Fruit fly (Drosophila melanogaster) whole organism, embryonic: ENCODE measurements around the gene CG42324.

Experiments used
- ATbp ChIP-seq: fragments of 200-800 bp; sonication (Bioruptor generic); optimal IDR thresholded peaks from 2 replicates; lab custom pipeline; 2017; ENCODE audit warnings: missing biosample characterization, mild to moderate bottlenecking, missing genetic modification characterization, missing genetic modification reagents
- Atf6 ChIP-seq: fragments of 200-800 bp; sonication (Bioruptor generic); IDR thresholded peaks from 2 replicates; pipeline ENCODE4 v1.3.6; 2022; ENCODE audit warnings: missing biosample characterization, missing genetic modification characterization
- CG10209 ChIP-seq: fragments of 200-800 bp; sonication (Bioruptor generic); optimal IDR thresholded peaks from 3 replicates; lab custom pipeline; 2017; ENCODE audit warnings: missing biosample characterization, mild to moderate bottlenecking, missing genetic modification characterization, missing genetic modification reagents
- CG10431 ChIP-seq: fragments of 200-800 bp; sonication (Bioruptor generic); optimal IDR thresholded peaks from 3 replicates; lab custom pipeline; 2018; ENCODE audit warnings: missing biosample characterization, mild to moderate bottlenecking, missing genetic modification characterization
- CG11723 ChIP-seq: fragments of 200-800 bp; sonication (Bioruptor generic); optimal IDR thresholded peaks from 2 replicates; lab custom pipeline; 2017; ENCODE audit warnings: missing biosample characterization, mild to moderate bottlenecking, missing genetic modification characterization
- CG12104 ChIP-seq: fragments of 200-800 bp; sonication (Bioruptor generic); optimal IDR thresholded peaks from 3 replicates; lab custom pipeline; 2016; ENCODE audit warnings: missing biosample characterization, missing genetic modification characterization
- CG12659 ChIP-seq: fragments of 200-800 bp; sonication (Bioruptor generic); optimal IDR thresholded peaks from 3 replicates; lab custom pipeline; 2017; ENCODE audit warnings: mild to moderate bottlenecking, missing biosample characterization, missing genetic modification reagents, missing genetic modification characterization
- CG12942 ChIP-seq: fragments of 200-800 bp; sonication (Bioruptor generic); optimal IDR thresholded peaks from 3 replicates; lab custom pipeline; 2016; ENCODE audit warnings: missing biosample characterization, missing genetic modification characterization
- CG1529 ChIP-seq: fragments of 200-800 bp; sonication (Bioruptor generic); optimal IDR thresholded peaks from 3 replicates; lab custom pipeline; 2018; ENCODE audit warnings: missing biosample characterization, missing genetic modification characterization
- CG16863 ChIP-seq: fragments of 200-800 bp; sonication (Bioruptor generic); optimal IDR thresholded peaks from 3 replicates; lab custom pipeline; 2016; ENCODE audit warnings: missing biosample characterization, missing genetic modification characterization
- CG17568 ChIP-seq: fragments of 200-800 bp; sonication (Bioruptor generic); optimal IDR thresholded peaks from 2 replicates; lab custom pipeline; 2018; ENCODE audit warnings: missing biosample characterization, mild to moderate bottlenecking, missing genetic modification characterization, moderate library complexity
- CG17829 ChIP-seq: fragments of 200-800 bp; optimal IDR thresholded peaks from 2 replicates; lab custom pipeline; 2019; ENCODE audit warnings: missing biosample characterization, mild to moderate bottlenecking, missing genetic modification characterization, moderate library complexity
- CG2202 ChIP-seq: fragments of 200-800 bp; sonication (Bioruptor generic); optimal IDR thresholded peaks from 2 replicates; lab custom pipeline; 2018; ENCODE audit warnings: missing biosample characterization, mild to moderate bottlenecking, missing genetic modification characterization
- CG6683 ChIP-seq: fragments of 200-800 bp; sonication (Bioruptor generic); optimal IDR thresholded peaks from 2 replicates; lab custom pipeline; 2017; ENCODE audit warnings: missing biosample characterization, mild to moderate bottlenecking, missing genetic modification characterization, missing genetic modification reagents
- CG7786 ChIP-seq: fragments of 200-800 bp; sonication (Bioruptor generic); optimal IDR thresholded peaks from 2 replicates; lab custom pipeline; 2016; ENCODE audit warnings: missing biosample characterization, missing genetic modification characterization
- CG7839 ChIP-seq: fragments of 200-800 bp; sonication (Bioruptor generic); optimal IDR thresholded peaks from 3 replicates; lab custom pipeline; 2018; ENCODE audit warnings: missing biosample characterization, mild to moderate bottlenecking, missing genetic modification characterization, moderate library complexity
- CG8281 ChIP-seq: fragments of 200-800 bp; sonication (Bioruptor generic); optimal IDR thresholded peaks from 2 replicates; lab custom pipeline; 2018; ENCODE audit warnings: missing biosample characterization, mild to moderate bottlenecking, missing genetic modification characterization, moderate library complexity
- CG8388 ChIP-seq: fragments of 200-800 bp; sonication (Bioruptor generic); optimal IDR thresholded peaks from 2 replicates; lab custom pipeline; 2019; ENCODE audit warnings: missing biosample characterization, mild to moderate bottlenecking, missing genetic modification characterization, moderate library complexity
- CG8478 ChIP-seq: fragments of >200 bp; optimal IDR thresholded peaks from 2 replicates; lab custom pipeline; 2018
- CG9437 ChIP-seq: fragments of 200-800 bp; sonication (Bioruptor generic); optimal IDR thresholded peaks from 2 replicates; lab custom pipeline; 2018; ENCODE audit warnings: missing biosample characterization, mild to moderate bottlenecking, missing genetic modification characterization
- CoRest ChIP-seq: fragments of 200-800 bp; sonication (Bioruptor generic); optimal IDR thresholded peaks from 3 replicates; lab custom pipeline; 2018; ENCODE audit warnings: missing biosample characterization, mild to moderate bottlenecking, missing genetic modification characterization, moderate library complexity
- Dbx ChIP-seq: fragments of 200-800 bp; sonication (Bioruptor generic); IDR thresholded peaks from 3 replicates; pipeline ENCODE4 v1.3.6; 2022; ENCODE audit warnings: missing biosample characterization, missing genetic modification characterization
- Fer1 ChIP-seq: fragments of 200-800 bp; sonication (Bioruptor generic); optimal IDR thresholded peaks from 2 replicates; lab custom pipeline; 2017; ENCODE audit warnings: missing biosample characterization, mild to moderate bottlenecking, missing genetic modification characterization
- Fer3 ChIP-seq: fragments of 200-800 bp; sonication (Bioruptor generic); optimal IDR thresholded peaks from 2 replicates; lab custom pipeline; 2018; ENCODE audit warnings: missing biosample characterization, mild to moderate bottlenecking, missing genetic modification characterization, moderate library complexity
- Hey ChIP-seq: fragments of 200-800 bp; sonication (Bioruptor generic); optimal IDR thresholded peaks from 3 replicates; lab custom pipeline; 2018; ENCODE audit warnings: missing biosample characterization, mild to moderate bottlenecking, missing genetic modification characterization
- HmgD ChIP-seq: fragments of 200-800 bp; sonication (Bioruptor generic); optimal IDR thresholded peaks from 3 replicates; lab custom pipeline; 2016; ENCODE audit warnings: missing biosample characterization, missing genetic modification characterization
- Max ChIP-seq: fragments of 200-800 bp; sonication (Bioruptor generic); optimal IDR thresholded peaks from 2 replicates; lab custom pipeline; 2016; ENCODE audit warnings: missing biosample characterization, mild to moderate bottlenecking, missing genetic modification characterization
- Myb ChIP-seq: fragments of 200-800 bp; sonication (Bioruptor generic); optimal IDR thresholded peaks from 2 replicates; lab custom pipeline; 2016; ENCODE audit warnings: missing biosample characterization, missing genetic modification characterization
- Scr ChIP-seq: fragments of 200-800 bp; sonication (Bioruptor generic); IDR thresholded peaks from 2 replicates; pipeline ENCODE4 v1.3.6; 2022; ENCODE audit warnings: missing biosample characterization, missing genetic modification characterization; ENCODE audit not compliant: partially characterized antibody
- Sin3A ChIP-seq: fragments of >200 bp; optimal IDR thresholded peaks from 2 replicates; lab custom pipeline; 2018
- TFAM ChIP-seq: fragments of 200-800 bp; sonication (Bioruptor generic); optimal IDR thresholded peaks from 2 replicates; lab custom pipeline; 2017; ENCODE audit warnings: missing biosample characterization, missing genetic modification characterization, inconsistent platforms
- Xrp1 ChIP-seq: fragments of 200-800 bp; sonication (Bioruptor generic); IDR thresholded peaks from 2 replicates; pipeline ENCODE4 v1.3.6; 2022; ENCODE audit warnings: missing biosample characterization, missing genetic modification characterization
- bbx ChIP-seq: fragments of 200-800 bp; sonication (Bioruptor generic); IDR thresholded peaks from 2 replicates; pipeline ENCODE4 v1.3.6; 2022; ENCODE audit warnings: missing biosample characterization, missing genetic modification characterization; ENCODE audit not compliant: partially characterized antibody
- crol ChIP-seq: fragments of 200-800 bp; sonication (Bioruptor generic); IDR thresholded peaks from 2 replicates; pipeline ENCODE4 v1.3.6; 2022; ENCODE audit warnings: missing biosample characterization, missing genetic modification characterization
- crp ChIP-seq, 2 experiments: fragments of 200-800 bp; sonication (Bioruptor generic); optimal IDR thresholded peaks; 2 replicates in 1 of 2; 3 replicates in 1 of 2; lab custom pipeline; 2017; ENCODE audit warnings: missing biosample characterization in 2 of 2, missing genetic modification characterization in 2 of 2, mild to moderate bottlenecking in 1 of 2, moderate library complexity in 1 of 2
- da ChIP-seq: fragments of 200-800 bp; sonication (Bioruptor generic); optimal IDR thresholded peaks from 2 replicates; lab custom pipeline; 2016; ENCODE audit warnings: missing biosample characterization, missing genetic modification characterization
- grau ChIP-seq: fragments of 200-800 bp; optimal IDR thresholded peaks from 3 replicates; lab custom pipeline; 2019; ENCODE audit warnings: missing biosample characterization, mild to moderate bottlenecking, missing genetic modification characterization, moderate library complexity
- grn ChIP-seq: fragments of 200-800 bp; sonication (Bioruptor generic); optimal IDR thresholded peaks from 3 replicates; lab custom pipeline; 2017; ENCODE audit warnings: missing biosample characterization, missing genetic modification characterization
- gsb-n ChIP-seq: fragments of 200-800 bp; sonication (Bioruptor generic); optimal IDR thresholded peaks from 3 replicates; lab custom pipeline; 2018; ENCODE audit warnings: missing biosample characterization, mild to moderate bottlenecking, missing genetic modification characterization
- inv ChIP-seq: fragments of 200-800 bp; sonication (Bioruptor generic); IDR thresholded peaks from 2 replicates; pipeline ENCODE4 v1.3.6; 2022; ENCODE audit warnings: missing biosample characterization, missing genetic modification characterization; ENCODE audit not compliant: partially characterized antibody
- ken ChIP-seq: fragments of 200-800 bp; sonication (Bioruptor generic); IDR thresholded peaks from 3 replicates; pipeline ENCODE4 v1.3.6; 2022; ENCODE audit warnings: missing biosample characterization, missing genetic modification characterization
- lab ChIP-seq: fragments of 200-800 bp; sonication (Bioruptor generic); optimal IDR thresholded peaks from 3 replicates; lab custom pipeline; 2017; ENCODE audit warnings: missing biosample characterization, missing genetic modification characterization, mild to moderate bottlenecking, moderate library complexity, missing genetic modification reagents
- nau ChIP-seq: fragments of 200-800 bp; sonication (Bioruptor generic); optimal IDR thresholded peaks from 3 replicates; lab custom pipeline; 2017; ENCODE audit warnings: missing biosample characterization, mild to moderate bottlenecking, missing genetic modification characterization, missing genetic modification reagents
- nmo ChIP-seq: fragments of 200-800 bp; sonication (Bioruptor generic); optimal IDR thresholded peaks from 2 replicates; lab custom pipeline; 2018; ENCODE audit warnings: missing biosample characterization, mild to moderate bottlenecking, missing genetic modification characterization, moderate library complexity
- phol ChIP-seq: fragments of 200-800 bp; sonication (Bioruptor generic); optimal IDR thresholded peaks from 3 replicates; lab custom pipeline; 2018; ENCODE audit warnings: missing biosample characterization, mild to moderate bottlenecking, missing genetic modification characterization, moderate library complexity
- sisA ChIP-seq: fragments of 200-800 bp; sonication (Bioruptor generic); IDR thresholded peaks from 2 replicates; pipeline ENCODE4 v1.3.6; 2022; ENCODE audit warnings: missing biosample characterization, missing genetic modification characterization
- slbo ChIP-seq: fragments of 200-800 bp; sonication (Bioruptor generic); IDR thresholded peaks from 2 replicates; pipeline ENCODE4 v1.3.6; 2022; ENCODE audit warnings: missing biosample characterization, missing genetic modification characterization
- slou ChIP-seq: fragments of 200-800 bp; sonication (Bioruptor generic); optimal IDR thresholded peaks from 3 replicates; lab custom pipeline; 2016; ENCODE audit warnings: missing biosample characterization, missing genetic modification characterization
- sug ChIP-seq: fragments of 200-800 bp; optimal IDR thresholded peaks from 2 replicates; lab custom pipeline; 2019; ENCODE audit warnings: missing biosample characterization, mild to moderate bottlenecking, missing genetic modification characterization, moderate library complexity
- trem ChIP-seq: fragments of 200-800 bp; optimal IDR thresholded peaks from 3 replicates; lab custom pipeline; 2019; ENCODE audit warnings: missing biosample characterization, mild to moderate bottlenecking, missing genetic modification characterization, moderate library complexity
- twi ChIP-seq: fragments of 200-800 bp; optimal IDR thresholded peaks from 2 replicates; lab custom pipeline; 2019; ENCODE audit warnings: missing biosample characterization, mild to moderate bottlenecking, missing genetic modification characterization, moderate library complexity

CG42324 gene

dm6 chr3L:3556409-3556808 is 84.2 kb downstream of the CG42324 start (continued):
- TF ChIP-seq grau (tag; lab: Kevin White, UChicago) (peak; percentile 93), Sin3A (lab: Kevin White, UChicago) (no peak), CG17829 (peak; percentile 48), Dbx (GFP tag; lab: Robert Waterston, UW) (0 out of 3 replicates have a peak, but pooled peaks have one; percentile 27), Fer1 (GFP tag; lab: Kevin White, UChicago) (peak; percentile 50), CG10431 (GFP tag; lab: Kevin White, UChicago) (peak; percentile 24), Atf6 (0 out of 2 replicates have a peak, but pooled peaks have one; percentile 21), trem (tag; lab: Kevin White, UChicago) (peak; percentile 6), lab (GFP tag; lab: Kevin White, UChicago) (peak; percentile 61), CG12104 (GFP tag; lab: Kevin White, UChicago) (peak; percentile 30), CG1529 (GFP tag; lab: Kevin White, UChicago) (peak; percentile 58), ATbp (peak; percentile 44), crp (GFP tag; optimal IDR thresholded peaks at IDR 0.05; lab: Kevin White, UChicago) (no peak), TFAM (GFP tag; lab: Kevin White, UChicago) (no peak), bbx (GFP tag; lab: Robert Waterston, UW) (no peak), CG8478 (no peak), CG9437 (peak; percentile 52), Hey (tag; lab: Kevin White, UChicago) (no peak), gsb-n (tag; lab: Kevin White, UChicago) (peak; percentile 21), twi (tag; lab: Kevin White, UChicago) (peak; percentile 39), CG11723 (GFP tag; lab: Kevin White, UChicago) (peak; percentile 41), CG2202 (peak; percentile 2), Myb (GFP tag; lab: Kevin White, UChicago) (peak; percentile 25), Xrp1 (GFP tag; lab: Robert Waterston, UW) (peak; percentile 51), CG8281 (tag; lab: Kevin White, UChicago) (no peak), CG6683 (GFP tag; lab: Kevin White, UChicago) (peak; percentile 2), sisA (peak; percentile 78), CG12942 (GFP tag; lab: Kevin White, UChicago) (peak; percentile 23), grn (GFP tag; lab: Kevin White, UChicago) (peak; percentile 56), CG7786 (GFP tag; lab: Kevin White, UChicago) (peak; percentile 36), CG8388 (GFP tag; lab: Kevin White, UChicago) (peak; percentile 53), CG12659 (GFP tag; lab: Kevin White, UChicago) (peak; percentile 28), da (GFP tag; lab: Kevin White, UChicago) (no peak), CG10209 (peak; percentile 42), CG16863 (GFP tag; lab: Kevin White, UChicago) (peak; percentile 57), inv (GFP tag; lab: Robert Waterston, UW) (no peak), Fer3 (tag; lab: Kevin White, UChicago) (peak; percentile 13), CG17568 (GFP tag; lab: Kevin White, UChicago) (peak; percentile 13), phol (tag; lab: Kevin White, UChicago) (peak; percentile 67), nmo (GFP tag; lab: Kevin White, UChicago) (peak; percentile 78), ken (GFP tag; lab: Robert Waterston, UW) (no peak), CG7839 (peak; percentile 70), HmgD (GFP tag; lab: Kevin White, UChicago) (peak; percentile 2), nau (GFP tag; lab: Kevin White, UChicago) (peak; percentile 54), Scr (GFP tag; lab: Robert Waterston, UW) (no peak), Max (GFP tag; lab: Kevin White, UChicago) (peak; percentile 7), slou (no peak), CoRest (tag; lab: Kevin White, UChicago) (peak; percentile 76), slbo (GFP tag; lab: Robert Waterston, UW) (peak; percentile 43), crol (no peak), sug (peak; percentile 35)
